Fruit fly (Drosophila melanogaster): ENCODE measurements around the gene CG1265.

DNA sequence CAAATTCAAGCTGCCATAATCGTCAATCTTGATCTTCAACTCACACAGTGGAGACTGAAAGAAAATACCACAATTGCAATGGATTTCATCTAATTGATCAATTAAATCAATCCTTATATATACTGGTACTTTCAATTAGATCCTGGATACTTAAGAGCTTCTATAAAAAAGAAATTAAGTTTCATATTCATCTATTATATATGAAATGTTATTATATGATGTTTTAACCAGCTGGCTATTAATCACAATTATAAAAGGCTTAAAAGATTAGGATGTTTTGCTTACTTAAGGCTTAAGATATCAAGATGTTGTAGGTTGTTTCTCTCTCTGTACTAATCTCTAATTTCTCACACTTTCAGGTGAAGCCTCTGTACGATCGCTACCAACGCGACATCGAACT, 49.7 kb upstream of the CG1265 start:
- TF ChIP-seq Ets96B (tag; optimal IDR thresholded peaks at IDR 0.05) (no peak), Sox102F (GFP tag; optimal IDR thresholded peaks at IDR 0.05) (no peak), CG6792 (GFP tag; optimal IDR thresholded peaks at IDR 0.05) (no peak), Sox15 (GFP tag; optimal IDR thresholded peaks at IDR 0.05) (no peak)

Measured in whole organism, prepupa.